Fruit fly (Drosophila melanogaster) whole organism, embryonic: ENCODE measurements around the gene cu.
A peak's percentile ranks its signal among the peaks of the same experiment; 100 is the strongest.

Source experiments
- Abd-B ChIP-seq: fragments of 200-800 bp; sonication (Bioruptor generic); optimal IDR thresholded peaks from 2 replicates; lab custom pipeline; 2018; ENCODE audit warnings: missing biosample characterization, mild to moderate bottlenecking, missing genetic modification characterization, moderate library complexity
- CG10147 ChIP-seq: fragments of 200-800 bp; sonication (Bioruptor generic); optimal IDR thresholded peaks from 2 replicates; lab custom pipeline; 2019; ENCODE audit warnings: missing biosample characterization, mild to moderate bottlenecking, missing genetic modification characterization, moderate library complexity
- CG10274 ChIP-seq: fragments of 200-800 bp; sonication (Bioruptor generic); optimal IDR thresholded peaks from 3 replicates; lab custom pipeline; 2017; ENCODE audit warnings: missing biosample characterization, mild to moderate bottlenecking, missing genetic modification characterization
- CG10654 ChIP-seq: fragments of 200-800 bp; sonication (Bioruptor generic); optimal IDR thresholded peaks from 2 replicates; lab custom pipeline; 2016; ENCODE audit warnings: missing biosample characterization, missing genetic modification characterization
- CG11093 ChIP-seq: fragments of 200-800 bp; sonication (Bioruptor generic); IDR thresholded peaks from 3 replicates; pipeline ENCODE4 v1.3.6; 2022; ENCODE audit warnings: missing biosample characterization, missing genetic modification characterization
- CG13296 ChIP-seq: fragments of 200-800 bp; sonication (Bioruptor generic); optimal IDR thresholded peaks from 3 replicates; lab custom pipeline; 2018; ENCODE audit warnings: missing biosample characterization, mild to moderate bottlenecking, missing genetic modification characterization
- CG1529 ChIP-seq: fragments of 200-800 bp; sonication (Bioruptor generic); optimal IDR thresholded peaks from 3 replicates; lab custom pipeline; 2018; ENCODE audit warnings: missing biosample characterization, missing genetic modification characterization
- CG17328 ChIP-seq: fragments of 200-800 bp; sonication (Bioruptor generic); IDR thresholded peaks from 2 replicates; pipeline ENCODE4 v1.3.6; 2022; ENCODE audit warnings: missing biosample characterization, missing genetic modification characterization
- CG17612 ChIP-seq: fragments of 200-800 bp; sonication (Bioruptor generic); IDR thresholded peaks from 2 replicates; pipeline ENCODE4 v1.3.6; 2022; ENCODE audit warnings: missing biosample characterization, missing genetic modification characterization
- CG2712 ChIP-seq: fragments of 200-800 bp; optimal IDR thresholded peaks from 3 replicates; lab custom pipeline; 2019; ENCODE audit warnings: missing biosample characterization, mild to moderate bottlenecking, missing genetic modification characterization, moderate library complexity
- CG30403 ChIP-seq: fragments of 200-800 bp; sonication (Bioruptor generic); optimal IDR thresholded peaks from 3 replicates; lab custom pipeline; 2016; ENCODE audit warnings: missing biosample characterization, missing genetic modification characterization
- CG31388 ChIP-seq: fragments of 200-800 bp; sonication (Bioruptor generic); optimal IDR thresholded peaks from 2 replicates; lab custom pipeline; 2016; ENCODE audit warnings: missing biosample characterization, missing genetic modification characterization
- CG32772 ChIP-seq: fragments of 200-800 bp; sonication (Bioruptor generic); IDR thresholded peaks from 2 replicates; pipeline ENCODE4 v1.3.6; 2022; ENCODE audit warnings: missing biosample characterization, missing genetic modification characterization
- CG5180 ChIP-seq: fragments of 200-800 bp; sonication (Bioruptor generic); optimal IDR thresholded peaks from 3 replicates; lab custom pipeline; 2017; ENCODE audit warnings: missing biosample characterization, missing genetic modification characterization, mild to moderate bottlenecking, moderate library complexity, missing genetic modification reagents
- CG5245 ChIP-seq: fragments of 200-800 bp; sonication (Bioruptor generic); optimal IDR thresholded peaks from 3 replicates; lab custom pipeline; 2016; ENCODE audit warnings: missing biosample characterization, missing genetic modification characterization
- CG5953 ChIP-seq: fragments of 200-800 bp; sonication (Bioruptor generic); IDR thresholded peaks from 2 replicates; pipeline ENCODE4 v1.3.6; 2022; ENCODE audit warnings: missing biosample characterization, missing genetic modification characterization
- CG7745 ChIP-seq: fragments of 200-800 bp; sonication (Bioruptor generic); optimal IDR thresholded peaks from 2 replicates; lab custom pipeline; 2018; ENCODE audit warnings: missing biosample characterization, mild to moderate bottlenecking, missing genetic modification characterization, moderate library complexity
- CG7987 ChIP-seq: fragments of 200-800 bp; sonication (Bioruptor generic); optimal IDR thresholded peaks from 2 replicates; lab custom pipeline; 2018; ENCODE audit warnings: missing biosample characterization, mild to moderate bottlenecking, missing genetic modification characterization, moderate library complexity
- CrebB ChIP-seq: fragments of 200-800 bp; sonication (Bioruptor generic); optimal IDR thresholded peaks from 3 replicates; lab custom pipeline; 2018; ENCODE audit warnings: missing biosample characterization, mild to moderate bottlenecking, missing genetic modification characterization
- D19B ChIP-seq: fragments of 200-800 bp; sonication (Bioruptor generic); optimal IDR thresholded peaks from 2 replicates; lab custom pipeline; 2017; ENCODE audit warnings: missing biosample characterization, mild to moderate bottlenecking, missing genetic modification characterization
- Dbx ChIP-seq: fragments of 200-800 bp; sonication (Bioruptor generic); IDR thresholded peaks from 3 replicates; pipeline ENCODE4 v1.3.6; 2022; ENCODE audit warnings: missing biosample characterization, missing genetic modification characterization
- Eip74EF ChIP-seq, 2 experiments: fragments of 200-800 bp in 1 of 2; fragments of >200 bp in 1 of 2; sonication (Bioruptor generic) in 1 of 2; optimal IDR thresholded peaks; 2 replicates each; lab custom pipeline; 2017 to 2019; ENCODE audit warnings: missing biosample characterization in 2 of 2, missing genetic modification characterization in 2 of 2, mild to moderate bottlenecking in 1 of 2, moderate library complexity in 1 of 2
- Ets97D ChIP-seq: fragments of 200-800 bp; sonication (Bioruptor generic); optimal IDR thresholded peaks from 3 replicates; lab custom pipeline; 2016; ENCODE audit warnings: missing biosample characterization, missing genetic modification characterization
- HmgZ ChIP-seq: fragments of 200-800 bp; sonication (Bioruptor generic); optimal IDR thresholded peaks from 2 replicates; lab custom pipeline; 2018; ENCODE audit warnings: missing biosample characterization, mild to moderate bottlenecking, missing genetic modification characterization
- Oaz ChIP-seq: fragments of 200-800 bp; sonication (Bioruptor generic); IDR thresholded peaks from 2 replicates; pipeline ENCODE4 v1.3.6; 2022; ENCODE audit warnings: missing biosample characterization, missing genetic modification characterization
- Rfx ChIP-seq: fragments of 200-800 bp; sonication (Bioruptor generic); IDR thresholded peaks from 2 replicates; pipeline ENCODE4 v1.3.6; 2022; ENCODE audit warnings: missing biosample characterization, missing genetic modification characterization
- Sry-β ChIP-seq: fragments of 200-800 bp; sonication (Bioruptor generic); optimal IDR thresholded peaks from 2 replicates; lab custom pipeline; 2018; ENCODE audit warnings: missing biosample characterization, mild to moderate bottlenecking, missing genetic modification characterization, moderate library complexity
- TFAM ChIP-seq: fragments of 200-800 bp; sonication (Bioruptor generic); optimal IDR thresholded peaks from 2 replicates; lab custom pipeline; 2017; ENCODE audit warnings: missing biosample characterization, missing genetic modification characterization, inconsistent platforms
- cas ChIP-seq: fragments of 200-800 bp; sonication (Bioruptor generic); IDR thresholded peaks from 2 replicates; pipeline ENCODE4 v1.3.6; 2022; ENCODE audit warnings: missing biosample characterization, missing genetic modification characterization
- croc ChIP-seq: fragments of 200-800 bp; sonication (Bioruptor generic); conservative IDR thresholded peaks from 3 replicates; pipeline ENCODE4 v1.3.6; 2022; ENCODE audit warnings: missing biosample characterization, missing genetic modification characterization
- eve ChIP-seq, 2 experiments: fragments of >200 bp; optimal IDR thresholded peaks; 2 replicates each; lab custom pipeline; 2017; ENCODE audit warnings: missing biosample characterization in 2 of 2, missing genetic modification characterization in 2 of 2
- grau ChIP-seq: fragments of 200-800 bp; optimal IDR thresholded peaks from 3 replicates; lab custom pipeline; 2019; ENCODE audit warnings: missing biosample characterization, mild to moderate bottlenecking, missing genetic modification characterization, moderate library complexity
- hb ChIP-seq: fragments of 200-800 bp; sonication (Bioruptor generic); IDR thresholded peaks from 3 replicates; pipeline ENCODE4 v1.3.6; 2022; ENCODE audit warnings: missing biosample characterization, missing genetic modification characterization; ENCODE audit not compliant: partially characterized antibody
- ken ChIP-seq: fragments of 200-800 bp; sonication (Bioruptor generic); IDR thresholded peaks from 3 replicates; pipeline ENCODE4 v1.3.6; 2022; ENCODE audit warnings: missing biosample characterization, missing genetic modification characterization
- kni ChIP-seq: fragments of 200-800 bp; sonication (Bioruptor generic); optimal IDR thresholded peaks from 3 replicates; lab custom pipeline; 2017; ENCODE audit warnings: mild to moderate bottlenecking, missing biosample characterization, missing genetic modification reagents, missing genetic modification characterization
- lola ChIP-seq, 3 experiments: fragments of >200 bp in 2 of 3; fragments of 200-800 bp in 1 of 3; sonication (Bioruptor generic) in 1 of 3; optimal IDR thresholded peaks; 2 replicates each; lab custom pipeline; 2017 to 2019; ENCODE audit warnings: missing biosample characterization in 3 of 3, missing genetic modification characterization in 3 of 3, mild to moderate bottlenecking in 1 of 3, moderate library complexity in 1 of 3
- pfk ChIP-seq: fragments of 200-800 bp; sonication (Bioruptor generic); optimal IDR thresholded peaks from 2 replicates; lab custom pipeline; 2018; ENCODE audit warnings: missing biosample characterization, mild to moderate bottlenecking, missing genetic modification characterization, moderate library complexity
- pum ChIP-seq: fragments of 200-800 bp; sonication (Bioruptor generic); optimal IDR thresholded peaks from 2 replicates; lab custom pipeline; 2016; ENCODE audit warnings: missing biosample characterization, missing genetic modification characterization
- ranshi ChIP-seq: fragments of 200-800 bp; sonication (Bioruptor generic); IDR thresholded peaks from 2 replicates; pipeline ENCODE4 v1.3.6; 2022; ENCODE audit warnings: missing biosample characterization, missing genetic modification characterization
- ro ChIP-seq: fragments of 200-800 bp; sonication (Bioruptor generic); IDR thresholded peaks from 2 replicates; pipeline ENCODE4 v1.3.6; 2022; ENCODE audit warnings: missing biosample characterization, missing genetic modification characterization
- sens ChIP-seq: fragments of 200-800 bp; sonication (Bioruptor generic); peaks from one replicate; lab custom pipeline; 2016; ENCODE audit warnings: missing biosample characterization, missing genetic modification characterization
- so ChIP-seq: fragments of 200-800 bp; sonication (Bioruptor generic); IDR thresholded peaks from 3 replicates; pipeline ENCODE4 v1.3.6; 2022; ENCODE audit warnings: missing biosample characterization, missing genetic modification characterization
- sr ChIP-seq: fragments of 200-800 bp; sonication (Bioruptor generic); IDR thresholded peaks from 3 replicates; pipeline ENCODE4 v1.3.6; 2022; ENCODE audit warnings: missing biosample characterization, missing genetic modification characterization
- sug ChIP-seq: fragments of 200-800 bp; optimal IDR thresholded peaks from 2 replicates; lab custom pipeline; 2019; ENCODE audit warnings: missing biosample characterization, mild to moderate bottlenecking, missing genetic modification characterization, moderate library complexity
- tx ChIP-seq: fragments of 200-800 bp; sonication (Bioruptor generic); optimal IDR thresholded peaks from 2 replicates; lab custom pipeline; 2016; ENCODE audit warnings: missing biosample characterization, missing genetic modification characterization
- unc-4 ChIP-seq: fragments of 200-800 bp; sonication (Bioruptor generic); IDR thresholded peaks from 2 replicates; pipeline ENCODE4 v1.3.6; 2022; ENCODE audit warnings: missing biosample characterization, missing genetic modification characterization; ENCODE audit not compliant: partially characterized antibody
- unpg ChIP-seq: fragments of 200-800 bp; sonication (Bioruptor generic); optimal IDR thresholded peaks from 3 replicates; lab custom pipeline; 2018; ENCODE audit warnings: missing biosample characterization, mild to moderate bottlenecking, missing genetic modification characterization, moderate library complexity
- wdn ChIP-seq: fragments of 200-800 bp; sonication (Bioruptor generic); IDR thresholded peaks from 2 replicates; pipeline ENCODE4 v1.3.6; 2022; ENCODE audit warnings: missing biosample characterization, missing genetic modification characterization
- zen2 ChIP-seq: fragments of 200-800 bp; sonication (Bioruptor generic); IDR thresholded peaks from 3 replicates; pipeline ENCODE4 v1.3.6; 2022; ENCODE audit warnings: missing biosample characterization, missing genetic modification characterization; ENCODE audit not compliant: partially characterized antibody

Gene cu

dm6 chr3R:11211291-11212061 lies 14.1 kb downstream of the cu start (continued):
- peak; percentile 78 for TF ChIP-seq Dbx
- TF ChIP-seq croc (GFP tag; lab: Robert Waterston, UW) = peak; percentile 17; the same call in 1 of the 3 replicates
- TF ChIP-seq CG31388 (GFP tag; lab: Kevin White, UChicago) = peak; percentile 19
- peak; percentile 88 for TF ChIP-seq CG30403
- peak; percentile 90 for TF ChIP-seq Sry-β (GFP tag; lab: Kevin White, UChicago)
- TF ChIP-seq CG2712 (tag; lab: Kevin White, UChicago) = peak; percentile 72
- TF ChIP-seq CG7745 (tag; lab: Kevin White, UChicago) = no peak
- TF ChIP-seq kni (GFP tag; lab: Kevin White, UChicago) = peak; percentile 95
- peak; percentile 55 for TF ChIP-seq CG5953
- TF ChIP-seq zen2 (GFP tag; lab: Robert Waterston, UW) = no peak
- TF ChIP-seq sr (GFP tag; lab: Robert Waterston, UW) = peak; percentile 67; the same call in 2 of the 3 replicates
- TF ChIP-seq Abd-B (GFP tag; lab: Kevin White, UChicago) = peak; percentile 76
- peak; percentile 44; the same call in 1 of the 2 replicates for TF ChIP-seq cas (GFP tag; lab: Robert Waterston, UW)
- TF ChIP-seq CG17328 (GFP tag; lab: Robert Waterston, UW) = peak; percentile 78
- TF ChIP-seq CG7987 (GFP tag; lab: Kevin White, UChicago) = peak; percentile 35
- TF ChIP-seq Ets97D (GFP tag; lab: Kevin White, UChicago) = peak; percentile 30
- peak; percentile 91 for TF ChIP-seq Rfx
- peak; percentile 78 for TF ChIP-seq ken (GFP tag; lab: Robert Waterston, UW)
- TF ChIP-seq CG1529 (GFP tag; lab: Kevin White, UChicago) = peak; percentile 11
- TF ChIP-seq wdn (GFP tag; lab: Robert Waterston, UW) = peak; percentile 57
- TF ChIP-seq Oaz (GFP tag; lab: Robert Waterston, UW) = peak; percentile 45
- TF ChIP-seq grau (tag; lab: Kevin White, UChicago) = peak; percentile 97
- TF ChIP-seq CG10147 (GFP tag; lab: Kevin White, UChicago) = peak; percentile 53
- TF ChIP-seq pfk (GFP tag; lab: Kevin White, UChicago) = no peak
- peak; percentile 67 for TF ChIP-seq pum (GFP tag; lab: Kevin White, UChicago)
- peak; percentile 33 for TF ChIP-seq CG10274 (GFP tag; lab: Kevin White, UChicago)
- TF ChIP-seq unc-4 (GFP tag; lab: Robert Waterston, UW) = no peak
- TF ChIP-seq so (GFP tag; lab: Robert Waterston, UW) = peak; percentile 64; the same call in 1 of the 3 replicates
- peak in 1 of 2 experiments; percentile 8 for TF ChIP-seq Eip74EF (GFP tag; optimal IDR thresholded peaks at IDR 0.05; lab: Kevin White, UChicago)
- TF ChIP-seq CG32772 (GFP tag; lab: Robert Waterston, UW) = peak; percentile 61
- peak; percentile 76 for TF ChIP-seq CG17612 (GFP tag; lab: Robert Waterston, UW)
- peak; percentile 63 for TF ChIP-seq HmgZ (tag; lab: Kevin White, UChicago)
- TF ChIP-seq D19B (GFP tag; lab: Kevin White, UChicago) = peak; percentile 57
- TF ChIP-seq CG10654 = peak; percentile 23
- TF ChIP-seq ro (GFP tag; lab: Robert Waterston, UW) = peak; percentile 53
- TF ChIP-seq TFAM (GFP tag; lab: Kevin White, UChicago) = no peak
- no peak for TF ChIP-seq hb (GFP tag; lab: Robert Waterston, UW)
- no peak for TF ChIP-seq CrebB (tag; lab: Kevin White, UChicago)
- peak; percentile 92 for TF ChIP-seq sens
- TF ChIP-seq CG5245 = peak; percentile 45
- TF ChIP-seq CG5180 (GFP tag; lab: Kevin White, UChicago) = peak; percentile 56
- peak; percentile 57; the same call in 1 of the 3 replicates for TF ChIP-seq CG11093 (GFP tag; lab: Robert Waterston, UW)
- TF ChIP-seq tx = peak; percentile 65
- TF ChIP-seq sug = peak; percentile 88
- peak; percentile 65 for TF ChIP-seq CG13296 (GFP tag; lab: Kevin White, UChicago)
- no peak for TF ChIP-seq eve (GFP tag; optimal IDR thresholded peaks at IDR 0.05; lab: Kevin White, UChicago)
- peak; percentile 65 for TF ChIP-seq unpg (GFP tag; lab: Kevin White, UChicago)
- peak in 1 of 3 experiments; percentile 49 for TF ChIP-seq lola (GFP tag; optimal IDR thresholded peaks at IDR 0.05; lab: Kevin White, UChicago)
- peak; percentile 68 for TF ChIP-seq ranshi (GFP tag; lab: Robert Waterston, UW)
